Worm (Caenorhabditis elegans) whole organism, late embryonic: ENCODE data around the gene F54F2.14.
A peak's percentile ranks its signal among the peaks of the same experiment; 100 is the strongest.

ENCODE experiments used
- F13H6.1 ChIP-seq: sonication (generic microtip); optimal IDR thresholded peaks from 2 replicates; lab custom pipeline; 2016; ENCODE audit warnings: missing genetic modification characterization, missing compliant biosample characterization
- ama-1 ChIP-seq: fragments of 150-350 bp; optimal IDR thresholded peaks from 2 replicates; lab custom pipeline; 2014
- ceh-18 ChIP-seq: sonication (generic microtip); optimal IDR thresholded peaks from 2 replicates; lab custom pipeline; 2016; ENCODE audit warnings: missing genetic modification characterization, missing compliant biosample characterization
- ceh-34 ChIP-seq: sonication (generic microtip); optimal IDR thresholded peaks from 2 replicates; lab custom pipeline; 2016; ENCODE audit warnings: mild to moderate bottlenecking, missing genetic modification characterization, missing compliant biosample characterization
- dmd-4 ChIP-seq: sonication (generic microtip); optimal IDR thresholded peaks from 2 replicates; lab custom pipeline; 2016; ENCODE audit warnings: borderline replicate concordance, missing genetic modification characterization, missing compliant biosample characterization
- elt-2 ChIP-seq: sonication (generic microtip); optimal IDR thresholded peaks from 2 replicates; lab custom pipeline; 2016; ENCODE audit warnings: missing genetic modification reagents, missing genetic modification characterization, missing compliant biosample characterization
- ref-2 ChIP-seq: sonication (generic microtip); optimal IDR thresholded peaks from 2 replicates; lab custom pipeline; 2016; ENCODE audit warnings: missing genetic modification characterization, missing compliant biosample characterization
- unc-3 ChIP-seq, 2 experiments: fragments of 200-800 bp in 1 of 2; sonication (Bioruptor generic) in 1 of 2; sonication (generic microtip) in 1 of 2; conservative IDR thresholded peaks in 1 of 2; optimal IDR thresholded peaks in 1 of 2; 2 replicates each; pipeline versions ENCODE4 v1.3.6 to Lab custom; 2016 to 2022; ENCODE audit warnings: missing compliant biosample characterization in 2 of 2, missing genetic modification characterization in 2 of 2, missing genetic modification reagents in 1 of 2
- unc-55 ChIP-seq: sonication (generic microtip); optimal IDR thresholded peaks from 2 replicates; lab custom pipeline; 2017; ENCODE audit warnings: missing biosample characterization, missing genetic modification reagents, missing genetic modification characterization

DNA sequence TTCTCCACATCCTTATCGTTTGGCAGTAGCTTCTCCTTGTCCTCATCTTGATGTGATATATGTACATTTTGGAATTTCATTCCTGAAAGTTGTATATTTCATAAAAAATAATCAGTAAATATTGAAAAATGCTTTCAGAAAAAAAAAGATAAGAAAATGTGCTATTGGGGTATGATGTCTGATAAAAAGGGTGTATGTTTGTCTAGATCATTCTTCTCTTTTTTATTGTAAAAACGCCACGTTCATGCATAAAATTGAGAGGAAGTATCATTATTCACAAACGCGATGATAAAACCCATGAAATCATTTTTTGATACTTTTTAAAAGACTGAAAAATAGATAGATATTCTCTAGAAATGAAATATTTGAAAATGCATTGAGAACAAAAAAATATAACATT lies 42.7 kb upstream of the F54F2.14 start:
- no peak for TF ChIP-seq ref-2 (tag; lab: Kevin White, UChicago)
- TF ChIP-seq unc-3 (GFP tag; conservative IDR thresholded peaks at IDR 0.05; lab: Robert Waterston, UW): no peak
- no peak for TF ChIP-seq unc-3 (tag; optimal IDR thresholded peaks at IDR 0.05; lab: Kevin White, UChicago)
- no peak for TF ChIP-seq ama-1 (lab: Kevin White, UChicago)
- TF ChIP-seq elt-2: peak; percentile 75
- TF ChIP-seq ceh-18: no peak
- TF ChIP-seq F13H6.1 (tag; lab: Kevin White, UChicago): no peak
- TF ChIP-seq ceh-34 (tag; lab: Kevin White, UChicago): no peak
- TF ChIP-seq unc-55: no peak
- no peak for TF ChIP-seq dmd-4 (tag; lab: Kevin White, UChicago)
